Fruit fly (Drosophila melanogaster) S2 (cell line): ENCODE results near the gene CG6048.
"Not testable (repeated sequence)": the region's sequence is repeated elsewhere in the genome, so short reads cannot be mapped to it uniquely, and the experiment has no call there.

Experiments used
- CG8478 ChIP-seq: fragments of >200 bp; optimal IDR thresholded peaks from 2 replicates; lab custom pipeline; 2018
- CTCF ChIP-seq, 2 experiments: fragments of >200 bp; optimal IDR thresholded peaks; 2 replicates each; lab custom pipeline; 2018

The CG6048 gene

dm6 chrX:5923124-5923523, 29.2 kb upstream of the CG6048 start:
- TF ChIP-seq CTCF (optimal IDR thresholded peaks at IDR 0.05; lab: Kevin White, UChicago) = no peak
- TF ChIP-seq CG8478 (lab: Kevin White, UChicago) = no peak

dm6 chrX:5924378-5924777, 28.0 kb upstream of the CG6048 start:
- no peak for TF ChIP-seq CTCF (optimal IDR thresholded peaks at IDR 0.05; lab: Kevin White, UChicago)

- no peak for TF ChIP-seq CG8478 (lab: Kevin White, UChicago)
- no peak for TF ChIP-seq CTCF (optimal IDR thresholded peaks at IDR 0.05; lab: Kevin White, UChicago)
These were observed 26.5 kb upstream of the CG6048 start for dm6 chrX:5925793-5926418.

dm6 chrX:5926718-5927117, 25.6 kb upstream of the CG6048 start:
- TF ChIP-seq CTCF (optimal IDR thresholded peaks at IDR 0.05; lab: Kevin White, UChicago) (no peak), CG8478 (lab: Kevin White, UChicago) (no peak)

dm6 chrX:5932345-5932995, 19.9 kb upstream of the CG6048 start:
- TF ChIP-seq CTCF (optimal IDR thresholded peaks at IDR 0.05; lab: Kevin White, UChicago) (no peak), CG8478 (lab: Kevin White, UChicago) (no peak)

- no peak for TF ChIP-seq CTCF (optimal IDR thresholded peaks at IDR 0.05; lab: Kevin White, UChicago)
- no peak for TF ChIP-seq CG8478 (lab: Kevin White, UChicago)
These were observed 17.2 kb upstream of the CG6048 start for dm6 chrX:5935072-5935738.

dm6 chrX:5941824-5942223, 10.5 kb upstream of the CG6048 start:
- TF ChIP-seq CG8478 (lab: Kevin White, UChicago) = no peak
- TF ChIP-seq CTCF (optimal IDR thresholded peaks at IDR 0.05; lab: Kevin White, UChicago) = no peak

dm6 chrX:5942306-5942705, 10.1 kb upstream of the CG6048 start, which contains the start of gene CG12728:
CG12728 (plus strand) TSS chrX:5942606.
- not testable (repeated sequence) for TF ChIP-seq CG8478 (lab: Kevin White, UChicago); CTCF (optimal IDR thresholded peaks at IDR 0.05; lab: Kevin White, UChicago)

dm6 chrX:5945052-5945830, 7.1 kb upstream of the CG6048 start, which contains the start of gene CG32756:
CG32756 (plus strand) TSS chrX:5945682.
- not testable (repeated sequence) for TF ChIP-seq CG8478 (lab: Kevin White, UChicago); CTCF (optimal IDR thresholded peaks at IDR 0.05; lab: Kevin White, UChicago)

- TF ChIP-seq CG8478 (lab: Kevin White, UChicago) (no peak), CTCF (optimal IDR thresholded peaks at IDR 0.05; lab: Kevin White, UChicago) (no peak)
These were observed 4.4 kb upstream of the CG6048 start, which contains the start of gene CG6041 for dm6 chrX:5947870-5948498. CG6041 (plus strand) TSS chrX:5948160.

dm6 chrX:5949951-5950350, 2.4 kb upstream of the CG6048 start, which contains the start of gene CG32755:
CG32755 (plus strand) TSS chrX:5950251.
- TF ChIP-seq CTCF (optimal IDR thresholded peaks at IDR 0.05; lab: Kevin White, UChicago) (no peak), CG8478 (lab: Kevin White, UChicago) (no peak)

- TF ChIP-seq CG8478 (lab: Kevin White, UChicago) (no peak), CTCF (optimal IDR thresholded peaks at IDR 0.05; lab: Kevin White, UChicago) (no peak)
These were observed 2.9 kb downstream of the CG6048 start, which contains the start of gene CG6067 for dm6 chrX:5955207-5955679. CG6067 (plus strand) TSS chrX:5955629.

- no peak for TF ChIP-seq CG8478 (lab: Kevin White, UChicago)
- peak; percentile 77 to 81 for TF ChIP-seq CTCF (optimal IDR thresholded peaks at IDR 0.05; lab: Kevin White, UChicago)
These were observed 4.5 kb downstream of the CG6048 start for dm6 chrX:5956646-5957441.
